Fruit fly (Drosophila melanogaster): ENCODE data around the gene lost.

The lost gene

dm6 chr3R:4403706-4404392 lies 973 bp downstream of the lost start (continued):
- no peak for TF ChIP-seq CG43689 (GFP tag; IDR thresholded peaks at IDR 0.05)
- TF ChIP-seq ro (GFP tag; IDR thresholded peaks at IDR 0.05), result no peak
- no peak for TF ChIP-seq croc (GFP tag; conservative IDR thresholded peaks at IDR 0.05)
- TF ChIP-seq da (GFP tag; optimal IDR thresholded peaks at IDR 0.05), result no peak
- TF ChIP-seq klu (GFP tag; IDR thresholded peaks at IDR 0.05), result no peak
- no peak for TF ChIP-seq CG8944 (GFP tag; optimal IDR thresholded peaks at IDR 0.05)
- no peak for TF ChIP-seq disco-r (GFP tag; optimal IDR thresholded peaks at IDR 0.05)
- TF ChIP-seq CG3407 (GFP tag; optimal IDR thresholded peaks at IDR 0.05), result no peak
- no peak for TF ChIP-seq ken (GFP tag; IDR thresholded peaks at IDR 0.05)
- no peak for TF ChIP-seq repo (GFP tag; optimal IDR thresholded peaks at IDR 0.05)
- no peak for TF ChIP-seq CG7556 (GFP tag; optimal IDR thresholded peaks at IDR 0.05)
- TF ChIP-seq pnt (GFP tag; optimal IDR thresholded peaks at IDR 0.05), result no peak
- peak; percentile 38 for TF ChIP-seq Dip3 (GFP tag; optimal IDR thresholded peaks at IDR 0.05)
- no peak for TF ChIP-seq CG15514 (GFP tag; optimal IDR thresholded peaks at IDR 0.05)
- TF ChIP-seq CG4730 (GFP tag; IDR thresholded peaks at IDR 0.05), result no peak
- TF ChIP-seq otp (GFP tag; IDR thresholded peaks at IDR 0.05), result no peak; the same call in 2 of the 3 replicates
- no peak for TF ChIP-seq CG7271 (tag; optimal IDR thresholded peaks at IDR 0.05)
- no peak for TF ChIP-seq CG17568 (GFP tag; optimal IDR thresholded peaks at IDR 0.05)
- no peak for TF ChIP-seq CoRest (tag; optimal IDR thresholded peaks at IDR 0.05)
- TF ChIP-seq CG4820 (GFP tag; optimal IDR thresholded peaks at IDR 0.05), result no peak
- TF ChIP-seq stc (GFP tag; IDR thresholded peaks at IDR 0.05), result no peak
- peak; percentile 13 for TF ChIP-seq PHDP (tag; optimal IDR thresholded peaks at IDR 0.05)
- TF ChIP-seq lmd (GFP tag; IDR thresholded peaks at IDR 0.05), result no peak
- no peak for TF ChIP-seq trem (tag; optimal IDR thresholded peaks at IDR 0.05)
- no peak for TF ChIP-seq Ssrp (tag; optimal IDR thresholded peaks at IDR 0.05)
- TF ChIP-seq chn (GFP tag; optimal IDR thresholded peaks at IDR 0.05), result no peak
- TF ChIP-seq slp2 (GFP tag; optimal IDR thresholded peaks at IDR 0.05), result no peak
- TF ChIP-seq mirr (GFP tag; optimal IDR thresholded peaks at IDR 0.05), result peak; percentile 37
- TF ChIP-seq Lpt (GFP tag; optimal IDR thresholded peaks at IDR 0.05), result no peak
- TF ChIP-seq Meics (GFP tag; optimal IDR thresholded peaks at IDR 0.05), result no peak
- no peak for TF ChIP-seq Aef1 (GFP tag; IDR thresholded peaks at IDR 0.05)
- TF ChIP-seq Chrac-16 (GFP tag; optimal IDR thresholded peaks at IDR 0.05), result peak; percentile 5
- TF ChIP-seq nom (GFP tag; optimal IDR thresholded peaks at IDR 0.05), result no peak
- TF ChIP-seq BtbVII (GFP tag; optimal IDR thresholded peaks at IDR 0.05), result no peak
- no peak for TF ChIP-seq nerfin-2 (GFP tag; IDR thresholded peaks at IDR 0.05; ENCODE audit: partially characterized antibody)
- TF ChIP-seq zen (tag; optimal IDR thresholded peaks at IDR 0.05), result no peak
- no peak for TF ChIP-seq Atf-2 (GFP tag; optimal IDR thresholded peaks at IDR 0.05)
- TF ChIP-seq CG34376 (GFP tag; optimal IDR thresholded peaks at IDR 0.05), result peak; percentile 77
- no peak for TF ChIP-seq C15 (GFP tag; IDR thresholded peaks at IDR 0.05)
- no peak for TF ChIP-seq CG12942 (GFP tag; optimal IDR thresholded peaks at IDR 0.05)
- TF ChIP-seq Oli (tag; optimal IDR thresholded peaks at IDR 0.05), result no peak
- no peak for TF ChIP-seq Kr (GFP tag; optimal IDR thresholded peaks at IDR 0.05)
- no peak for TF ChIP-seq CG31441 (GFP tag; IDR thresholded peaks at IDR 0.05)
- no peak for TF ChIP-seq CG15073 (GFP tag; optimal IDR thresholded peaks at IDR 0.05)
- no peak for TF ChIP-seq CG7963 (GFP tag; IDR thresholded peaks at IDR 0.05; ENCODE audit: partially characterized antibody)
- no peak for TF ChIP-seq MESR4 (GFP tag; optimal IDR thresholded peaks at IDR 0.05)
- TF ChIP-seq CG8281 (tag; optimal IDR thresholded peaks at IDR 0.05), result no peak
- no peak for TF ChIP-seq ash1 (GFP tag; optimal IDR thresholded peaks at IDR 0.05)
- TF ChIP-seq Tbp (GFP tag; optimal IDR thresholded peaks at IDR 0.05), result no peak
- TF ChIP-seq Atf3 (GFP tag; optimal IDR thresholded peaks at IDR 0.05), result peak; percentile 19
- TF ChIP-seq CG33557 (GFP tag; optimal IDR thresholded peaks at IDR 0.05), result no peak

Data from whole organism, embryonic.